Worm (Caenorhabditis elegans) whole organism, mixed stage, embryonic: ENCODE data around the gene C55A6.10.

Experiments
- nhr-237 ChIP-seq: fragments of 150-350 bp; optimal IDR thresholded peaks from 2 replicates; lab custom pipeline; 2014; ENCODE audit warnings: missing biosample characterization, missing genetic modification characterization
- pha-4 ChIP-seq: fragments of 150-350 bp; optimal IDR thresholded peaks from 2 replicates; lab custom pipeline; 2018; ENCODE audit warnings: missing biosample characterization, missing genetic modification reagents, missing genetic modification characterization
- tbx-8 ChIP-seq: fragments of 200-800 bp; sonication (Bioruptor generic); optimal IDR thresholded peaks from 2 replicates; lab custom pipeline; 2018; ENCODE audit warnings: mild to moderate bottlenecking, missing genetic modification characterization, moderate library complexity, missing compliant biosample characterization
- unc-120 ChIP-seq: sonication (generic microtip); optimal IDR thresholded peaks from 2 replicates; lab custom pipeline; 2017; ENCODE audit warnings: missing genetic modification characterization, missing compliant biosample characterization; ENCODE audit not compliant: poor library complexity, severe bottlenecking
- unc-39 ChIP-seq: fragments of 150-350 bp; optimal IDR thresholded peaks from 2 replicates; lab custom pipeline; 2014; ENCODE audit warnings: missing biosample characterization, missing genetic modification characterization

DNA sequence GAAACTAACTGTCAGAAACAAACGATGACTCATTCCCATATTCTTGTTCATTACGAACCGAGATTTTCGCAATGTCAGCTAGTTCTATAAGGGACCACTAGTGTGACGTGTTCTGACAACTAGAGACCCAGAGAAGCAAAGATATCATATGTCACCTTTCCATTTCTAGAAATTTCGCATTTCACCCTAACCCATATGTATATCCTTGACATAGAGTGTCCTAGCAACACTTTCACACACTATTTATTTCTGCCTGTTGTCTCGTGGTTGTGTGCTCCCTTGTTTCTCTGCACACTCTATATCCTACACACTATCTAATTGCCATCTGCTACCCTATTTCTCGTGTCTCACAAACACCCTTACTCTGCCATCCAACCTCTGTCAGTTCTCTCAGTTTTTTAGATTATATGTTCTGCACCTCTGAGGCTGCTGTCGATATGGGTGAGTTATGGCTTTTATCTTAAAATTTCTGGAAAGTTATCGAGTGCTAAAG is 43.8 kb downstream of the C55A6.10 start, which contains the start of the genes F38B7.17 and F38B7.3:
- TF ChIP-seq nhr-237 (tag; lab: Kevin White, UChicago), result no peak
- peak; percentile 50 for TF ChIP-seq pha-4 (tag; lab: Kevin White, UChicago)
- no peak for TF ChIP-seq unc-39
- no peak for TF ChIP-seq tbx-8 (GFP tag; lab: Kevin White, UChicago)
- peak; percentile 30 for TF ChIP-seq unc-120
